Worm (Caenorhabditis elegans) whole organism, L2 larva: ENCODE data around the gene T05A8.7.

Experiments
- C34F6.9 ChIP-seq: fragments of 150-350 bp; optimal IDR thresholded peaks from 2 replicates; lab custom pipeline; 2014; ENCODE audit warnings: missing biosample characterization, missing genetic modification characterization
- F13H6.1 ChIP-seq: sonication (generic microtip); optimal IDR thresholded peaks from 2 replicates; lab custom pipeline; 2016; ENCODE audit warnings: missing genetic modification characterization, missing compliant biosample characterization
- ZK546.5 ChIP-seq: sonication (generic microtip); optimal IDR thresholded peaks from 2 replicates; lab custom pipeline; 2017; ENCODE audit warnings: missing biosample characterization, missing genetic modification characterization
- aly-2 ChIP-seq: fragments of 150-350 bp; optimal IDR thresholded peaks from 2 replicates; lab custom pipeline; 2014; ENCODE audit warnings: missing biosample characterization, missing genetic modification characterization
- ama-1 ChIP-seq: fragments of 150-350 bp; optimal IDR thresholded peaks from 2 replicates; lab custom pipeline; 2018; ENCODE audit warnings: inconsistent platforms
- blmp-1 ChIP-seq: sonication (generic microtip); optimal IDR thresholded peaks from 2 replicates; lab custom pipeline; 2017; ENCODE audit warnings: missing genetic modification characterization, mild to moderate bottlenecking, missing compliant biosample characterization, antibody characterized with exemption, moderate library complexity; ENCODE audit not compliant: insufficient read depth
- ceh-16 ChIP-seq: fragments of 150-350 bp; optimal IDR thresholded peaks from 2 replicates; lab custom pipeline; 2014; ENCODE audit warnings: missing biosample characterization, missing genetic modification characterization
- crh-2 ChIP-seq: sonication (generic microtip); optimal IDR thresholded peaks from 2 replicates; lab custom pipeline; 2017; ENCODE audit warnings: missing biosample characterization, missing genetic modification characterization
- dmd-4 ChIP-seq: sonication (generic microtip); optimal IDR thresholded peaks from 2 replicates; lab custom pipeline; 2017; ENCODE audit warnings: missing biosample characterization, missing genetic modification characterization
- egl-27 ChIP-seq: sonication (generic microtip); optimal IDR thresholded peaks from 3 replicates; lab custom pipeline; 2017; ENCODE audit warnings: missing biosample characterization, missing genetic modification reagents, missing genetic modification characterization
- elt-1 ChIP-seq: fragments of 150-350 bp; optimal IDR thresholded peaks from 2 replicates; lab custom pipeline; 2014; ENCODE audit warnings: missing biosample characterization, missing genetic modification characterization
- elt-3 ChIP-seq: sonication (generic microtip); optimal IDR thresholded peaks from 2 replicates; lab custom pipeline; 2017; ENCODE audit warnings: missing biosample characterization, missing genetic modification characterization
- fos-1 ChIP-seq: fragments of 150-350 bp; optimal IDR thresholded peaks from 2 replicates; lab custom pipeline; 2014; ENCODE audit warnings: missing biosample characterization, missing genetic modification characterization
- gmeb-1 ChIP-seq: fragments of 150-350 bp; optimal IDR thresholded peaks from 2 replicates; lab custom pipeline; 2014; ENCODE audit warnings: missing biosample characterization, missing genetic modification characterization
- lin-39 ChIP-seq: fragments of 150-350 bp; optimal IDR thresholded peaks from 2 replicates; lab custom pipeline; 2014; ENCODE audit warnings: missing biosample characterization, missing genetic modification reagents, missing genetic modification characterization
- lsy-2 ChIP-seq, 2 experiments: fragments of 150-350 bp in 1 of 2; sonication (generic microtip) in 1 of 2; optimal IDR thresholded peaks; 2 replicates each; lab custom pipeline; 2014 to 2017; ENCODE audit warnings: missing biosample characterization in 2 of 2, missing genetic modification characterization in 2 of 2
- mab-5 ChIP-seq: fragments of 150-350 bp; optimal IDR thresholded peaks from 2 replicates; lab custom pipeline; 2014; ENCODE audit warnings: missing biosample characterization, missing genetic modification characterization
- mbf-1 ChIP-seq: sonication (generic microtip); optimal IDR thresholded peaks from 2 replicates; lab custom pipeline; 2017; ENCODE audit warnings: missing biosample characterization, missing genetic modification characterization
- mdl-1 ChIP-seq, 2 experiments: fragments of 150-350 bp in 1 of 2; sonication (generic microtip) in 1 of 2; optimal IDR thresholded peaks; 2 replicates each; lab custom pipeline; 2017; ENCODE audit warnings: missing biosample characterization in 2 of 2, missing genetic modification characterization in 2 of 2
- nhr-10 ChIP-seq: sonication (generic microtip); optimal IDR thresholded peaks from 2 replicates; lab custom pipeline; 2017; ENCODE audit warnings: missing biosample characterization, missing genetic modification characterization
- nhr-11 ChIP-seq: fragments of 150-350 bp; optimal IDR thresholded peaks from 2 replicates; lab custom pipeline; 2014; ENCODE audit warnings: missing biosample characterization, missing genetic modification characterization
- nhr-12 ChIP-seq: fragments of 150-350 bp; optimal IDR thresholded peaks from 2 replicates; lab custom pipeline; 2014; ENCODE audit warnings: missing biosample characterization, missing genetic modification characterization
- nhr-129 ChIP-seq: fragments of 150-350 bp; optimal IDR thresholded peaks from 2 replicates; lab custom pipeline; 2014; ENCODE audit warnings: missing biosample characterization, missing genetic modification characterization
- nhr-21 ChIP-seq: fragments of 150-350 bp; optimal IDR thresholded peaks from 2 replicates; lab custom pipeline; 2014; ENCODE audit warnings: missing biosample characterization, missing genetic modification characterization
- nhr-23 ChIP-seq: fragments of 150-350 bp; optimal IDR thresholded peaks from 2 replicates; lab custom pipeline; 2014; ENCODE audit warnings: missing biosample characterization, missing genetic modification reagents, missing genetic modification characterization
- nhr-25 ChIP-seq: fragments of 150-350 bp; sonication (generic microtip); optimal IDR thresholded peaks from 3 replicates; lab custom pipeline; 2014; ENCODE audit warnings: missing biosample characterization, missing genetic modification characterization
- nhr-6 ChIP-seq: fragments of 150-350 bp; optimal IDR thresholded peaks from 2 replicates; lab custom pipeline; 2014; ENCODE audit warnings: missing biosample characterization, missing genetic modification characterization
- sem-4 ChIP-seq: fragments of 150-350 bp; optimal IDR thresholded peaks from 2 replicates; lab custom pipeline; 2014; ENCODE audit warnings: missing biosample characterization, missing genetic modification reagents, missing genetic modification characterization
- sma-3 ChIP-seq: sonication (generic microtip); optimal IDR thresholded peaks from 2 replicates; lab custom pipeline; 2016; ENCODE audit warnings: missing genetic modification reagents, missing genetic modification characterization, missing compliant biosample characterization
- sma-9 ChIP-seq, 2 experiments: fragments of 150-350 bp in 1 of 2; sonication (generic microtip) in 1 of 2; optimal IDR thresholded peaks; 2 replicates each; lab custom pipeline; 2014 to 2016; ENCODE audit warnings: missing genetic modification characterization in 2 of 2, mild to moderate bottlenecking in 1 of 2, missing biosample characterization in 1 of 2, missing compliant biosample characterization in 1 of 2, missing genetic modification reagents in 1 of 2, moderate library complexity in 1 of 2
- snpc-4 ChIP-seq: fragments of 150-350 bp; optimal IDR thresholded peaks from 2 replicates; lab custom pipeline; 2014; ENCODE audit warnings: missing biosample characterization, missing genetic modification characterization
- unc-39 ChIP-seq: fragments of 150-350 bp; optimal IDR thresholded peaks from 2 replicates; lab custom pipeline; 2014; ENCODE audit warnings: missing biosample characterization, missing genetic modification characterization
- unc-62 ChIP-seq: fragments of 150-350 bp; optimal IDR thresholded peaks from 2 replicates; lab custom pipeline; 2014; ENCODE audit warnings: missing biosample characterization, missing genetic modification reagents, missing genetic modification characterization
- zag-1 ChIP-seq: fragments of 150-350 bp; optimal IDR thresholded peaks from 2 replicates; lab custom pipeline; 2014; ENCODE audit warnings: missing biosample characterization, missing genetic modification characterization
- ztf-11 ChIP-seq: sonication (generic microtip); optimal IDR thresholded peaks from 2 replicates; lab custom pipeline; 2017; ENCODE audit warnings: missing biosample characterization, missing genetic modification characterization
- ztf-4 ChIP-seq: fragments of 150-350 bp; optimal IDR thresholded peaks from 2 replicates; lab custom pipeline; 2014; ENCODE audit warnings: missing biosample characterization, missing genetic modification characterization

Gene T05A8.7

ce11 chrII:2736156-2736728, 5.9 kb downstream of the T05A8.7 start, which contains the start of gene T05A8.8:
TSS of gene T05A8.8 (plus strand) at chrII:2736678.
- TF ChIP-seq ztf-4 (tag; lab: Kevin White, UChicago), result no peak
- TF ChIP-seq ZK546.5, result no peak
- no peak for TF ChIP-seq elt-1 (tag; lab: Kevin White, UChicago)
- TF ChIP-seq mab-5 (tag; lab: Kevin White, UChicago), result no peak
- no peak for TF ChIP-seq crh-2 (tag; lab: Kevin White, UChicago)
- TF ChIP-seq snpc-4 (tag; lab: Kevin White, UChicago), result no peak
- TF ChIP-seq nhr-25 (tag; lab: Kevin White, UChicago), result no peak
- TF ChIP-seq unc-62 (GFP tag; lab: Kevin White, UChicago), result no peak

- no peak for TF ChIP-seq unc-39 (tag; lab: Kevin White, UChicago)
Observed at ce11 chrII:2735644-2736043, 6.5 kb downstream of the T05A8.7 start.

ce11 chrII:2735192-2735591, 7.0 kb downstream of the T05A8.7 start, which contains the start of gene wdr-31:
TSS of gene wdr-31 (minus strand) at chrII:2735292.
- TF ChIP-seq nhr-21 (tag; lab: Kevin White, UChicago) (no peak), blmp-1 (tag; lab: Kevin White, UChicago) (no peak), nhr-12 (tag; lab: Kevin White, UChicago) (no peak)

- peak in 1 of 2 experiments; percentile 22 for TF ChIP-seq lsy-2 (tag; optimal IDR thresholded peaks at IDR 0.05; lab: Kevin White, UChicago)
- TF ChIP-seq fos-1 (tag; lab: Kevin White, UChicago), result peak; percentile 13
- peak; percentile 28 for TF ChIP-seq C34F6.9 (tag; lab: Kevin White, UChicago)
- peak; percentile 67 for TF ChIP-seq F13H6.1 (tag; lab: Kevin White, UChicago)
- TF ChIP-seq ama-1 (lab: Kevin White, UChicago), result no peak
- peak; percentile 4 for TF ChIP-seq nhr-129 (tag; lab: Kevin White, UChicago)
- TF ChIP-seq ceh-16 (tag; lab: Kevin White, UChicago), result peak; percentile 30
- TF ChIP-seq nhr-11 (tag; lab: Kevin White, UChicago), result no peak
Observed at ce11 chrII:2734735-2735134, 7.4 kb downstream of the T05A8.7 start.

- TF ChIP-seq aly-2 (tag; lab: Kevin White, UChicago) (no peak), ZK546.5 (no peak), fos-1 (tag; lab: Kevin White, UChicago) (no peak), unc-62 (GFP tag; lab: Kevin White, UChicago) (no peak), mdl-1 (tag; optimal IDR thresholded peaks at IDR 0.05; lab: Kevin White, UChicago) (no peak), sma-3 (GFP tag; lab: Kevin White, UChicago) (no peak), lsy-2 (tag; optimal IDR thresholded peaks at IDR 0.05; lab: Kevin White, UChicago) (no peak), lin-39 (tag; lab: Kevin White, UChicago) (no peak), nhr-6 (tag; lab: Kevin White, UChicago) (no peak), sem-4 (tag; lab: Kevin White, UChicago) (no peak), mbf-1 (no peak), gmeb-1 (tag; lab: Kevin White, UChicago) (no peak), elt-3 (no peak), crh-2 (tag; lab: Kevin White, UChicago) (no peak), nhr-10 (tag; lab: Kevin White, UChicago) (no peak), ceh-16 (tag; lab: Kevin White, UChicago) (no peak), ztf-11 (tag; lab: Kevin White, UChicago) (no peak), nhr-23 (tag; lab: Kevin White, UChicago) (no peak)
Observed at ce11 chrII:2734266-2734665, 7.9 kb downstream of the T05A8.7 start.

ce11 chrII:2730647-2731046, 11.5 kb downstream of the T05A8.7 start:
- TF ChIP-seq ceh-16 (tag; lab: Kevin White, UChicago) (no peak), sem-4 (tag; lab: Kevin White, UChicago) (no peak), elt-3 (no peak), zag-1 (tag; lab: Kevin White, UChicago) (no peak), unc-39 (tag; lab: Kevin White, UChicago) (no peak), lin-39 (tag; lab: Kevin White, UChicago) (no peak), mbf-1 (no peak), ztf-11 (tag; lab: Kevin White, UChicago) (no peak), nhr-12 (tag; lab: Kevin White, UChicago) (no peak), snpc-4 (tag; lab: Kevin White, UChicago) (no peak), egl-27 (tag; lab: Kevin White, UChicago) (no peak), nhr-21 (tag; lab: Kevin White, UChicago) (no peak), mdl-1 (tag; optimal IDR thresholded peaks at IDR 0.05; lab: Kevin White, UChicago) (no peak), nhr-23 (tag; lab: Kevin White, UChicago) (no peak), sma-9 (GFP tag; optimal IDR thresholded peaks at IDR 0.05; lab: Kevin White, UChicago) (no peak), sma-9 (tag; optimal IDR thresholded peaks at IDR 0.05; lab: Kevin White, UChicago) (no peak), nhr-11 (tag; lab: Kevin White, UChicago) (no peak), dmd-4 (no peak), nhr-129 (tag; lab: Kevin White, UChicago) (no peak), nhr-10 (tag; lab: Kevin White, UChicago) (no peak), ama-1 (lab: Kevin White, UChicago) (no peak)
